Fruit fly (Drosophila melanogaster) whole organism, prepupa: ENCODE measurements around the gene CG43133.

Experiments
- Blimp-1 ChIP-seq: fragments of 200-800 bp; sonication (Bioruptor generic); optimal IDR thresholded peaks from 3 replicates; lab custom pipeline; 2017; ENCODE audit warnings: missing biosample characterization, missing genetic modification characterization, mild to moderate bottlenecking, moderate library complexity, missing genetic modification reagents
- CG10631 ChIP-seq: fragments of 200-800 bp; sonication (Bioruptor generic); optimal IDR thresholded peaks from 2 replicates; lab custom pipeline; 2016; ENCODE audit warnings: missing biosample characterization, missing genetic modification characterization
- CG10669 ChIP-seq: fragments of 200-800 bp; sonication (Bioruptor generic); optimal IDR thresholded peaks from 3 replicates; lab custom pipeline; 2018; ENCODE audit warnings: missing biosample characterization, mild to moderate bottlenecking, missing genetic modification characterization, moderate library complexity
- CG11762 ChIP-seq: fragments of 200-800 bp; sonication (Bioruptor generic); optimal IDR thresholded peaks from 3 replicates; lab custom pipeline; 2016; ENCODE audit warnings: missing biosample characterization, missing genetic modification characterization; ENCODE audit not compliant: insufficient read depth
- CG15336 ChIP-seq: fragments of 200-800 bp; sonication (Bioruptor generic); IDR thresholded peaks from 2 replicates; pipeline ENCODE4 v1.3.6; 2022; ENCODE audit warnings: missing biosample characterization, missing genetic modification characterization
- CG1621 ChIP-seq: fragments of 200-800 bp; sonication (Bioruptor generic); optimal IDR thresholded peaks from 3 replicates; lab custom pipeline; 2018; ENCODE audit warnings: missing biosample characterization, mild to moderate bottlenecking, missing genetic modification characterization
- CG3032 ChIP-seq: fragments of 200-800 bp; optimal IDR thresholded peaks from 2 replicates; lab custom pipeline; 2019; ENCODE audit warnings: missing biosample characterization, mild to moderate bottlenecking, missing genetic modification characterization, moderate library complexity
- CG31627 ChIP-seq: fragments of 200-800 bp; sonication (Bioruptor generic); optimal IDR thresholded peaks from 3 replicates; lab custom pipeline; 2016; ENCODE audit warnings: missing biosample characterization, missing genetic modification characterization
- CG32006 ChIP-seq: fragments of 200-800 bp; sonication (Bioruptor generic); optimal IDR thresholded peaks from 3 replicates; lab custom pipeline; 2017; ENCODE audit warnings: missing biosample characterization, mild to moderate bottlenecking, missing genetic modification characterization
- CG34406 ChIP-seq: fragments of 200-800 bp; sonication (Bioruptor generic); optimal IDR thresholded peaks from 3 replicates; lab custom pipeline; 2016; ENCODE audit warnings: missing biosample characterization, missing genetic modification characterization
- CG3919 ChIP-seq: fragments of 200-800 bp; sonication (Bioruptor generic); optimal IDR thresholded peaks from 3 replicates; lab custom pipeline; 2016; ENCODE audit warnings: missing biosample characterization, missing genetic modification characterization
- CG4318 ChIP-seq: fragments of 200-800 bp; sonication (Bioruptor generic); optimal IDR thresholded peaks from 3 replicates; lab custom pipeline; 2017; ENCODE audit warnings: missing biosample characterization, mild to moderate bottlenecking, missing genetic modification characterization
- CG6792 ChIP-seq: fragments of 200-800 bp; sonication (Bioruptor generic); optimal IDR thresholded peaks from 3 replicates; lab custom pipeline; 2016; ENCODE audit warnings: missing biosample characterization, missing genetic modification characterization
- CG6808 ChIP-seq: fragments of 200-800 bp; sonication (Bioruptor generic); optimal IDR thresholded peaks from 3 replicates; lab custom pipeline; 2017; ENCODE audit warnings: missing biosample characterization, missing genetic modification characterization, mild to moderate bottlenecking, moderate library complexity, missing genetic modification reagents
- CG6854 ChIP-seq: fragments of 200-800 bp; sonication (Bioruptor generic); optimal IDR thresholded peaks from 2 replicates; lab custom pipeline; 2017; ENCODE audit warnings: missing biosample characterization, mild to moderate bottlenecking, missing genetic modification characterization
- CG7368 ChIP-seq: fragments of 200-800 bp; sonication (Bioruptor generic); optimal IDR thresholded peaks from 3 replicates; lab custom pipeline; 2016; ENCODE audit warnings: missing biosample characterization, missing genetic modification characterization
- CG8119 ChIP-seq: fragments of 200-800 bp; sonication (Bioruptor generic); IDR thresholded peaks from 3 replicates; pipeline ENCODE4 v1.3.6; 2022; ENCODE audit warnings: missing biosample characterization, missing genetic modification characterization
- CG8632 ChIP-seq: fragments of 200-800 bp; sonication (Bioruptor generic); optimal IDR thresholded peaks from 3 replicates; lab custom pipeline; 2016; ENCODE audit warnings: missing biosample characterization, missing genetic modification characterization
- CG9139 ChIP-seq: fragments of 200-800 bp; sonication (Bioruptor generic); optimal IDR thresholded peaks from 3 replicates; lab custom pipeline; 2017; ENCODE audit warnings: missing biosample characterization, mild to moderate bottlenecking, missing genetic modification characterization
- Eip78C ChIP-seq: fragments of 200-800 bp; sonication (Bioruptor generic); peaks from one replicate; lab custom pipeline; 2016; ENCODE audit warnings: missing biosample characterization, missing genetic modification characterization
- Ets21C ChIP-seq: fragments of 200-800 bp; sonication (Bioruptor generic); optimal IDR thresholded peaks from 3 replicates; lab custom pipeline; 2016; ENCODE audit warnings: missing biosample characterization, missing genetic modification characterization
- Ets96B ChIP-seq: fragments of 200-800 bp; optimal IDR thresholded peaks from 2 replicates; lab custom pipeline; 2019; ENCODE audit warnings: missing biosample characterization, mild to moderate bottlenecking, missing genetic modification characterization, moderate library complexity
- Gug ChIP-seq: fragments of 200-800 bp; sonication (Bioruptor generic); IDR thresholded peaks from 2 replicates; pipeline ENCODE4 v1.3.6; 2022; ENCODE audit warnings: missing biosample characterization, missing genetic modification characterization
- Hr38 ChIP-seq: sonication (Bioruptor generic); optimal IDR thresholded peaks from 2 replicates; lab custom pipeline; 2016; ENCODE audit warnings: missing biosample characterization, missing genetic modification characterization
- Hr39 ChIP-seq: fragments of 200-800 bp; sonication (Bioruptor generic); optimal IDR thresholded peaks from 2 replicates; lab custom pipeline; 2016; ENCODE audit warnings: missing biosample characterization, missing genetic modification characterization
- Hr4 ChIP-seq: fragments of 200-800 bp; sonication (Bioruptor generic); optimal IDR thresholded peaks from 3 replicates; lab custom pipeline; 2016; ENCODE audit warnings: missing biosample characterization, missing genetic modification characterization
- OdsH ChIP-seq: fragments of 200-800 bp; sonication (Bioruptor generic); optimal IDR thresholded peaks from 3 replicates; lab custom pipeline; 2016; ENCODE audit warnings: missing biosample characterization, missing genetic modification characterization
- Smox ChIP-seq: fragments of 200-800 bp; sonication (Bioruptor generic); optimal IDR thresholded peaks from 3 replicates; lab custom pipeline; 2016; ENCODE audit warnings: missing biosample characterization, missing genetic modification characterization
- Sox102F ChIP-seq: fragments of 200-800 bp; sonication (Bioruptor generic); optimal IDR thresholded peaks from 2 replicates; lab custom pipeline; 2016; ENCODE audit warnings: missing biosample characterization, mild to moderate bottlenecking, missing genetic modification characterization
- Sox14 ChIP-seq: fragments of 200-800 bp; sonication (Bioruptor generic); optimal IDR thresholded peaks from 3 replicates; lab custom pipeline; 2016; ENCODE audit warnings: missing biosample characterization, missing genetic modification characterization
- Sox15 ChIP-seq: fragments of 200-800 bp; sonication (Bioruptor generic); optimal IDR thresholded peaks from 3 replicates; lab custom pipeline; 2016; ENCODE audit warnings: missing biosample characterization, missing genetic modification characterization
- achi ChIP-seq: fragments of 200-800 bp; sonication (Bioruptor generic); optimal IDR thresholded peaks from 3 replicates; lab custom pipeline; 2016; ENCODE audit warnings: missing biosample characterization, missing genetic modification characterization
- cyc ChIP-seq: fragments of 200-800 bp; sonication (Bioruptor generic); optimal IDR thresholded peaks from 3 replicates; lab custom pipeline; 2016; ENCODE audit warnings: missing biosample characterization, missing genetic modification characterization
- dac ChIP-seq: fragments of 200-800 bp; sonication (Bioruptor generic); optimal IDR thresholded peaks from 2 replicates; lab custom pipeline; 2017; ENCODE audit warnings: missing biosample characterization, mild to moderate bottlenecking, missing genetic modification characterization
- dsx ChIP-seq: fragments of 200-800 bp; optimal IDR thresholded peaks from 3 replicates; lab custom pipeline; 2019; ENCODE audit warnings: missing biosample characterization, mild to moderate bottlenecking, missing genetic modification characterization, moderate library complexity; ENCODE audit not compliant: poor library complexity, severe bottlenecking
- eg ChIP-seq: fragments of 200-800 bp; sonication (Bioruptor generic); IDR thresholded peaks from 3 replicates; pipeline ENCODE4 v1.3.6; 2022; ENCODE audit warnings: missing biosample characterization, missing genetic modification characterization
- esn ChIP-seq: fragments of 200-800 bp; sonication (Bioruptor generic); optimal IDR thresholded peaks from 2 replicates; lab custom pipeline; 2016; ENCODE audit warnings: missing biosample characterization, mild to moderate bottlenecking, missing genetic modification characterization, moderate library complexity
- fd59A ChIP-seq: fragments of 200-800 bp; sonication (Bioruptor generic); optimal IDR thresholded peaks from 2 replicates; lab custom pipeline; 2017; ENCODE audit warnings: missing biosample characterization, mild to moderate bottlenecking, missing genetic modification characterization, missing genetic modification reagents
- lz ChIP-seq: fragments of 200-800 bp; sonication (Bioruptor generic); optimal IDR thresholded peaks from 3 replicates; lab custom pipeline; 2016; ENCODE audit warnings: missing biosample characterization, missing genetic modification characterization
- pdm3 ChIP-seq: fragments of 200-800 bp; sonication (Bioruptor generic); optimal IDR thresholded peaks from 3 replicates; lab custom pipeline; 2016; ENCODE audit warnings: missing biosample characterization, missing genetic modification characterization
- spab ChIP-seq: fragments of 200-800 bp; sonication (Bioruptor generic); optimal IDR thresholded peaks from 2 replicates; lab custom pipeline; 2017; ENCODE audit warnings: missing biosample characterization, mild to moderate bottlenecking, missing genetic modification characterization, missing genetic modification reagents
- svp ChIP-seq: fragments of 200-800 bp; sonication (Bioruptor generic); peaks from one replicate; lab custom pipeline; 2016; ENCODE audit warnings: missing biosample characterization, missing genetic modification characterization
- topi ChIP-seq: fragments of 200-800 bp; sonication (Bioruptor generic); optimal IDR thresholded peaks from 3 replicates; lab custom pipeline; 2016; ENCODE audit warnings: missing biosample characterization, missing genetic modification characterization
- vri ChIP-seq: fragments of 200-800 bp; sonication (Bioruptor generic); optimal IDR thresholded peaks from 3 replicates; lab custom pipeline; 2016; ENCODE audit warnings: missing biosample characterization, mild to moderate bottlenecking, missing genetic modification characterization

CG43133 gene

DNA sequence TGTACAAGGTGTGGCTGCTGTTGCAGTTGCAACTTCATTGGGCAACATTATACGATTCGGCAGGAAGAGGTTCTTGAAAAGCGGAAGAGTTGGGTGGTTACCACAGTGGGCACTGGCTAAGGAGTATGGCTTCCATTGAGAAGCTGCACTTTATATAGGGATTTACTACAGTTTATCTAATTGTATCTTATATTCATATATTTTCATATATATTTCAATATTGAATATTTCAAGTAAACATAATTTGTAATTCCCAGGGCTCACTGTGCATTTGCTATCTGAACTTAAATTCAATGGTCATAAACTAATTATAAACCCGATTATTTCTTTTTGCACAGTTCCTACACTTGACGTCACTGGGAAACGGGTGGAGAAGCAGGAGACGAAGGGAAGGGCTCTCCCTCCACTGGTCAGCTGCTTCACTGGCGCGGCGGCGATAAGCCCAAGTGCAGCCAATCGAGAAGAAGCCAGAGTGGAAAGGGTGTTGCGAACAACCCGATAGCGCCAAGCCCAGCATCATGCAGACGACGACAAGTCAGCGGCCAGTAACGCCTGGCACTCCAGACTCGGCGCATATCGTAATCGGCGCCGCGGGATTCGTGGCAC lies 35.1 kb downstream of the CG43133 start (continued):
- TF ChIP-seq CG34406 (peak; percentile 38), CG6854 (GFP tag; lab: Kevin White, UChicago) (no peak), spab (GFP tag; lab: Kevin White, UChicago) (peak; percentile 5), CG10669 (GFP tag; lab: Kevin White, UChicago) (peak; percentile 53), achi (GFP tag; lab: Kevin White, UChicago) (peak; percentile 55), Eip78C (GFP tag; lab: Kevin White, UChicago) (peak; percentile 66), Gug (peak; percentile 40; the same call in 1 of the 2 replicates), Ets96B (peak; percentile 51), CG7368 (GFP tag; lab: Kevin White, UChicago) (peak; percentile 31), Hr38 (GFP tag; lab: Kevin White, UChicago) (no peak), svp (GFP tag; lab: Kevin White, UChicago) (peak; percentile 61), dsx (GFP tag; lab: Kevin White, UChicago) (no peak), CG8632 (GFP tag; lab: Kevin White, UChicago) (peak; percentile 29), CG3032 (tag; lab: Kevin White, UChicago) (peak; percentile 49), fd59A (GFP tag; lab: Kevin White, UChicago) (peak; percentile 44), Sox15 (GFP tag; lab: Kevin White, UChicago) (no peak), CG15336 (GFP tag; lab: Robert Waterston, UW) (peak; percentile 65), eg (GFP tag; lab: Robert Waterston, UW) (peak; percentile 42; the same call in 1 of the 3 replicates), CG6792 (GFP tag; lab: Kevin White, UChicago) (peak; percentile 46), Ets21C (GFP tag; lab: Kevin White, UChicago) (no peak), CG32006 (GFP tag; lab: Kevin White, UChicago) (peak; percentile 72), lz (GFP tag; lab: Kevin White, UChicago) (peak; percentile 16), esn (GFP tag; lab: Kevin White, UChicago) (peak; percentile 51)

DNA sequence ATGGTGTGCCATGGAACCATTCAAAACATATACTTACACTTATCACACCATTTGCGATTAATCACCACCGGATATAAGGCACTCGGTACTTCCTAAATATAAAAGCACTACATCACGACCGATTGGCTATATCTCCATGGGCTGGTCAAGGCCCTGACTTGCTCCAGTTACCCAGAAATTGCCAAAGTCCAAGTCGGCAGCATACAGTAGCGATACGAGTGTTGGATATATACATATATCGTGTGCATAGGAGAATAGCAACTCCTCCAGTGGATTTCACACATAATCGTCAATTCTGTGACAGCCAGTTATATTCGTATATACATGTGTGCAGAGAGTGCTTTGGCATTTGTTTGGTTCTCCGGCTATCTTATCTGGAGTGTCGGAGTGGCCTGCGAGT lies 35.8 kb downstream of the CG43133 start:
- TF ChIP-seq Eip78C (GFP tag; lab: Kevin White, UChicago) = peak; percentile 24
- no peak for TF ChIP-seq CG3032 (tag; lab: Kevin White, UChicago)
- no peak for TF ChIP-seq spab (GFP tag; lab: Kevin White, UChicago)
- no peak for TF ChIP-seq CG3919 (GFP tag; lab: Kevin White, UChicago)
- no peak for TF ChIP-seq Ets21C (GFP tag; lab: Kevin White, UChicago)

DNA sequence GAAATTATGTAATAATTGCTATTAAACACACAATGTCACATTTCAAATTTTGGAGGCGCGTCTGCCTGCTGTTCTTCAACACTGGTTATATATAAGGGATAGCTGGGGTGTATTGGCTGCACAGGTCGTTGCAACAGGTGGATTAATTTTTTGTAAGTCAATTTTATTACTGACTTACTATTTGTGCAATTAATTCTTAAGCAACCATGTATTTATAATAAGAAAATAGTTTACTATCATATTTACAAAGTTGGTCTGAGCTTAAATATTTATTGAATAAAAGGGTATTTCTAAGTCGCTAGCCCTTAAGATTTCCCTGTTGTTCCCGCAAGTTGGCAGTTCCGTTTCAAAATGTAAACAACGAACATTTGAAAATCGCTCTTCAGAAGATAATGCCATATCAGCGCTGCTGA lies 37.2 kb downstream of the CG43133 start, which contains the start of gene RhoGAP16F:
Gene RhoGAP16F (plus strand): TSS at position 336 of the 413 bp plus-strand sequence.
- TF ChIP-seq fd59A (GFP tag; lab: Kevin White, UChicago) (peak; percentile 41), Hr39 (peak; percentile 82), CG11762 (GFP tag; lab: Kevin White, UChicago) (peak; percentile 61), Smox (GFP tag; lab: Kevin White, UChicago) (peak; percentile 87), vri (GFP tag; lab: Kevin White, UChicago) (peak; percentile 89), Ets96B (peak; percentile 72), CG8632 (GFP tag; lab: Kevin White, UChicago) (peak; percentile 74), Sox102F (peak; percentile 80), OdsH (GFP tag; lab: Kevin White, UChicago) (peak; percentile 85), topi (GFP tag; lab: Kevin White, UChicago) (peak; percentile 87), esn (GFP tag; lab: Kevin White, UChicago) (peak; percentile 87), CG8119 (GFP tag; lab: Robert Waterston, UW) (peak; percentile 77), pdm3 (GFP tag; lab: Kevin White, UChicago) (peak; percentile 83), CG31627 (GFP tag; lab: Kevin White, UChicago) (peak; percentile 87), Sox15 (GFP tag; lab: Kevin White, UChicago) (peak; percentile 74), CG10631 (GFP tag; lab: Kevin White, UChicago) (peak; percentile 76), CG6808 (GFP tag; lab: Kevin White, UChicago) (peak; percentile 65), Blimp-1 (GFP tag; lab: Kevin White, UChicago) (peak; percentile 52), Hr4 (GFP tag; lab: Kevin White, UChicago) (peak; percentile 75), CG9139 (GFP tag; lab: Kevin White, UChicago) (peak; percentile 47), CG32006 (GFP tag; lab: Kevin White, UChicago) (peak; percentile 82), achi (GFP tag; lab: Kevin White, UChicago) (peak; percentile 82), cyc (peak; percentile 85), CG4318 (GFP tag; lab: Kevin White, UChicago) (peak; percentile 52), CG1621 (peak; percentile 53), Ets21C (GFP tag; lab: Kevin White, UChicago) (peak; percentile 76), dac (GFP tag; lab: Kevin White, UChicago) (peak; percentile 70), CG15336 (GFP tag; lab: Robert Waterston, UW) (peak; percentile 76), Sox14 (GFP tag; lab: Kevin White, UChicago) (peak; percentile 80), CG3919 (GFP tag; lab: Kevin White, UChicago) (peak; percentile 80), CG6854 (GFP tag; lab: Kevin White, UChicago) (peak; percentile 27), CG3032 (tag; lab: Kevin White, UChicago) (peak; percentile 70)
